Fruit fly (Drosophila melanogaster) whole organism, pupa: ENCODE measurements around the gene Jasper.

ENCODE experiments used
- CG10348 ChIP-seq: fragments of 200-800 bp; sonication (Bioruptor generic); IDR thresholded peaks from 2 replicates; pipeline ENCODE4 v1.3.6; 2022; ENCODE audit warnings: missing biosample characterization, missing genetic modification characterization
- CG12605 ChIP-seq: fragments of 200-800 bp; sonication (Bioruptor generic); IDR thresholded peaks from 2 replicates; pipeline ENCODE4 v1.3.6; 2022; ENCODE audit warnings: missing biosample characterization, missing genetic modification characterization
- CG13204 ChIP-seq: fragments of 200-800 bp; sonication (Bioruptor generic); optimal IDR thresholded peaks from 2 replicates; lab custom pipeline; 2018; ENCODE audit warnings: missing biosample characterization, mild to moderate bottlenecking, missing genetic modification characterization, moderate library complexity
- CG14655 ChIP-seq: fragments of 200-800 bp; sonication (Bioruptor generic); optimal IDR thresholded peaks from 3 replicates; lab custom pipeline; 2017; ENCODE audit warnings: mild to moderate bottlenecking, missing biosample characterization, missing genetic modification reagents, missing genetic modification characterization
- CG15710 ChIP-seq: fragments of 200-800 bp; sonication (Bioruptor generic); optimal IDR thresholded peaks from 2 replicates; lab custom pipeline; 2018; ENCODE audit warnings: missing biosample characterization, mild to moderate bottlenecking, missing genetic modification characterization, moderate library complexity
- CG17806 ChIP-seq: fragments of 200-800 bp; sonication (Bioruptor generic); optimal IDR thresholded peaks from 2 replicates; lab custom pipeline; 2018; ENCODE audit warnings: missing biosample characterization, mild to moderate bottlenecking, missing genetic modification characterization, moderate library complexity
- CG32121 ChIP-seq: fragments of 200-800 bp; sonication (Bioruptor generic); IDR thresholded peaks from 2 replicates; pipeline ENCODE4 v1.3.6; 2022; ENCODE audit warnings: missing biosample characterization, missing genetic modification characterization
- CG34367 ChIP-seq: fragments of 200-800 bp; sonication (Bioruptor generic); optimal IDR thresholded peaks from 2 replicates; lab custom pipeline; 2018; ENCODE audit warnings: missing biosample characterization, mild to moderate bottlenecking, missing genetic modification characterization
- CG4496 ChIP-seq: fragments of 200-800 bp; sonication (Bioruptor generic); IDR thresholded peaks from 3 replicates; pipeline ENCODE4 v1.3.6; 2022; ENCODE audit warnings: missing biosample characterization, missing genetic modification characterization
- CG8159 ChIP-seq: fragments of 200-800 bp; sonication (Bioruptor generic); optimal IDR thresholded peaks from 3 replicates; lab custom pipeline; 2018; ENCODE audit warnings: missing biosample characterization, mild to moderate bottlenecking, missing genetic modification characterization, moderate library complexity
- CG8301 ChIP-seq: fragments of 200-800 bp; sonication (Bioruptor generic); optimal IDR thresholded peaks from 2 replicates; lab custom pipeline; 2018; ENCODE audit warnings: missing biosample characterization, mild to moderate bottlenecking, missing genetic modification characterization
- CG9948 ChIP-seq: fragments of 200-800 bp; sonication (Bioruptor generic); optimal IDR thresholded peaks from 2 replicates; lab custom pipeline; 2018; ENCODE audit warnings: missing biosample characterization, mild to moderate bottlenecking, missing genetic modification characterization, moderate library complexity
- D1 ChIP-seq: fragments of 200-800 bp; sonication (Bioruptor generic); optimal IDR thresholded peaks from 2 replicates; lab custom pipeline; 2018; ENCODE audit warnings: missing biosample characterization, mild to moderate bottlenecking, missing genetic modification characterization, moderate library complexity
- EcR ChIP-seq: fragments of 200-800 bp; sonication (Bioruptor generic); optimal IDR thresholded peaks from 3 replicates; lab custom pipeline; 2019; ENCODE audit warnings: missing biosample characterization, missing genetic modification characterization, mild to moderate bottlenecking, moderate library complexity, missing genetic modification reagents
- Ets98B ChIP-seq: fragments of 200-800 bp; sonication (Bioruptor generic); IDR thresholded peaks from 2 replicates; pipeline ENCODE4 v1.3.6; 2022; ENCODE audit warnings: missing biosample characterization, missing genetic modification characterization
- Pif1A ChIP-seq: fragments of 200-800 bp; sonication (Bioruptor generic); optimal IDR thresholded peaks from 3 replicates; lab custom pipeline; 2016; ENCODE audit warnings: missing biosample characterization, missing genetic modification characterization
- Pif1B ChIP-seq: fragments of 200-800 bp; sonication (Bioruptor generic); optimal IDR thresholded peaks from 3 replicates; lab custom pipeline; 2016; ENCODE audit warnings: missing biosample characterization, missing genetic modification characterization
- Snoo ChIP-seq: fragments of 200-800 bp; sonication (Bioruptor generic); optimal IDR thresholded peaks from 3 replicates; lab custom pipeline; 2017; ENCODE audit warnings: missing biosample characterization, mild to moderate bottlenecking, missing genetic modification characterization, inconsistent platforms
- fd96Ca ChIP-seq: fragments of 200-800 bp; sonication (Bioruptor generic); IDR thresholded peaks from 3 replicates; pipeline ENCODE4 v1.3.6; 2022; ENCODE audit warnings: missing biosample characterization, missing genetic modification characterization
- gl ChIP-seq: fragments of 200-800 bp; sonication (Bioruptor generic); optimal IDR thresholded peaks from 2 replicates; lab custom pipeline; 2018; ENCODE audit warnings: missing biosample characterization, mild to moderate bottlenecking, missing genetic modification characterization
- rn ChIP-seq: fragments of 200-800 bp; sonication (Bioruptor generic); IDR thresholded peaks from 2 replicates; pipeline ENCODE4 v1.3.6; 2022; ENCODE audit warnings: missing biosample characterization, missing genetic modification characterization

Gene Jasper

DNA sequence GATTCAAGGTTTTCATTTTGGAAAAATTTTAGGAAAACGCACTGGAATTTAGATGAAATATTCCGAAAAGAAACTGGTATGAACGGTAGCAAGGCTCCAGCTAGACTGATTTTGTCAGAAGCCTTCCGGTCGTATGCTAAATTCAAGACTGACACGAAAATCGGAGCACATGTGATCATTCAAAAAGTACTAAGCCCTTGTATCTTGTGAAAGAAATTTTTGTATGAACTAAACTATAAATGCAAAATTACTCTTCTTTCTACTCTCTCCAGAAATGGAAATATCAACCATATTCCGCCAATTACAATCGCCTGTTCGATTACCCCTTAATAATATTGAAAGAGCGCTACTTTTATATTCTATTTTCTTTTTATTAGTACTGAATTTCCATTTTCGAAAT lies 14.7 kb upstream of the Jasper start, which contains the start of gene ocn:
Gene ocn, minus strand, starts transcription at position 101 of the 400 bp plus-strand sequence.
- TF ChIP-seq CG14655 (GFP tag; lab: Kevin White, UChicago), result no peak
- no peak for TF ChIP-seq CG15710 (tag; lab: Kevin White, UChicago)
- no peak for TF ChIP-seq CG13204 (GFP tag; lab: Kevin White, UChicago)
- TF ChIP-seq CG17806 (tag; lab: Kevin White, UChicago), result no peak

DNA sequence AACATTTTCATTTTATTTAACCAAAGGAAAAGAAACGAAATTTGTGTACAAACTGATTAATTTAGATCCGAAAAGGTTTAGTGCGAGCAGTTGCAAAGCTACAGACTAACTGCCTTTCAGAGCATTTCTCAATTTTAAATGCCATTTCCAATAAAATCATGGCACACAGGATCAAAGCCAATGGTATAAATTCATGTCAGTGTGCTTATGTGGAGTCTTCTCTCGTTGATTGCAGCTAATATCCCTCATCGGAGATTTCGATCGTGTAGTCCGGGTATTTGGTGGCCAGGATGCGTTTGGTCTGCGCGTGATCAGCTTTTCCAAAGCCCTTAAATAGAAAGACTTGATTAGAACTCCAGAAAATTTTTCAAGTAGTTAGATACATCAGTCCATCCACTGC lies 13.7 kb upstream of the Jasper start, which contains the start of gene janB:
Gene janB, minus strand, starts transcription at position 101 of the 400 bp plus-strand sequence.
- TF ChIP-seq gl (tag; lab: Kevin White, UChicago), result no peak

DNA sequence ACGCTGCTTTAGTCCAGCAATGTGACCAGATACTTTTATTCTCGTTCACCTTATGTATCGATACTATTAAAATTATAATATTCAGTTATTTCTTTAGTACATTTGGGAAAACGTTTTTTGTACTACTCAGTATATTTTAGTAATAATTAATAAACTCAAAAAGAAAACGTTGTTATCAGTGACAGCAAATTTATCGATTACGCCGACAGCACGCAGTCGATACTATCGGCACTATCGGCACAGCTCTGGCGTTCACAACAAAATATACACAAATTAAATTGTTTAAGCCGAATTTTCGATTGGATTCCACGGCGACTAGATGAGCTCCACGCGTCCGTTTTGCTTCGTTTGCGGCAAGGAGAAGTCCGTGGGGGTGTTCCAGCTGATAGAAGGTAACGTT lies 12.8 kb upstream of the Jasper start, which contains the start of the genes janA, Sry-alpha and Sry-beta:
Gene janA, minus strand, starts transcription at position 40 of the 400 bp plus-strand sequence.
Gene Sry-alpha, plus strand, starts transcription at position 226 of the 400 bp plus-strand sequence.
Gene Sry-beta, plus strand, starts transcription at position 226 of the 400 bp plus-strand sequence.
- TF ChIP-seq CG15710 (tag; lab: Kevin White, UChicago) (peak; percentile 2), CG32121 (GFP tag; lab: Robert Waterston, UW) (no peak), Snoo (tag; lab: Kevin White, UChicago) (no peak)

DNA sequence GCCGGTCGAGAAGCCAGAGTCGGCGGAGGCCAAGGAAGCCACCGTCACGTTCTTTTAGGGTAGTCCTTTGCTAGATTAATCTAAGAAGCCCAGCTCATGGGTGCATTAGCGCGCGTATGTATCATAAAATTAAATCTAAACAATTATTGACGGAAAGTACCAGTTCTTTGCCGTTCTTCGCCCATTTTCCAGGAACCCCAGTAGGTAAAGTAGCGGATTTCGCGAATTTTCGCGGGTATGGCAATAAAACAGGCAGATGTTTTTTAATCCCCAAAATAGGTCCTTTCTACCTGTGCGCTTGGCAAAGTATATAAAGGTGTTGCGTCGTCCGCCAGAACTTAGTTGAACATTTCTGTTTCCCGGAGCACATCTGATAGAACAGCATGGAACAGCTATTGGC lies 11.4 kb upstream of the Jasper start:
- TF ChIP-seq CG13204 (GFP tag; lab: Kevin White, UChicago), result no peak
- no peak for TF ChIP-seq CG32121 (GFP tag; lab: Robert Waterston, UW)
- no peak for TF ChIP-seq CG34367 (tag; lab: Kevin White, UChicago)
- no peak for TF ChIP-seq CG14655 (GFP tag; lab: Kevin White, UChicago)
- no peak for TF ChIP-seq fd96Ca (GFP tag; lab: Robert Waterston, UW)
- no peak for TF ChIP-seq CG17806 (tag; lab: Kevin White, UChicago)
- no peak for TF ChIP-seq CG8159 (tag; lab: Kevin White, UChicago)
- TF ChIP-seq D1 (tag; lab: Kevin White, UChicago), result no peak
- no peak for TF ChIP-seq rn (GFP tag; lab: Robert Waterston, UW)
- no peak for TF ChIP-seq CG9948 (tag; lab: Kevin White, UChicago)
- TF ChIP-seq Ets98B (GFP tag; lab: Robert Waterston, UW), result no peak
- no peak for TF ChIP-seq Snoo (tag; lab: Kevin White, UChicago)
- TF ChIP-seq CG15710 (tag; lab: Kevin White, UChicago), result no peak
- no peak for TF ChIP-seq CG8301 (tag; lab: Kevin White, UChicago)
- TF ChIP-seq CG4496 (GFP tag; lab: Robert Waterston, UW), result no peak

DNA sequence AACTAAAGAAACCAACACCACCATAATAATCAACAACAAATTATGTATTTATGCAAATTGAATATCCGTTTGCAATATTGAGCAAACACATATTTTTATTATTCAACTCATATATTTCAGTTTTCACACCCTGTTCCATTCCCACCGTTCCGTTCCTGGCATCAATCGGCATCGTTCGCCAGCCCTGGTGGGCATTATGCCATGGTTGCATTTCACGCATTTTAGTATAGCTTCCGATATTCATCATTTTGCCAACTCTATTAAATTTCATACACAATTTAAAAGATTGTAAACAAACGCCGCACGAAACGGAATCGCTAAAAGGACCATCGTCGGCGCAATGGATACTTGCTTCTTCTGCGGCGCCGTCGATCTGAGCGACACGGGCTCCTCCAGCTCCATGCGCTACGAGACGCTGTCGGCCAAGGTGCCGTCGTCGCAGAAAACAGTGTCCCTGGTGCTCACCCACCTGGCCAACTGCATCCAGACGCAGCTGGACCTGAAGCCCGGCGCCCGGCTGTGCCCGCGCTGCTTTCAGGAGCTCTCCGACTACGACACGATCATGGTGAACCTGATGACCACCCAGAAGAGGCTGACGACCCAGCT lies 9.1 kb upstream of the Jasper start, which contains the start of gene Sry-delta:
Gene Sry-delta, plus strand, starts transcription at position 203 of the 606 bp plus-strand sequence.
- TF ChIP-seq Snoo (tag; lab: Kevin White, UChicago) (peak; percentile 65), CG4496 (GFP tag; lab: Robert Waterston, UW) (peak; percentile 43; the same call in 2 of the 3 replicates), CG17806 (tag; lab: Kevin White, UChicago) (peak; percentile 23), CG34367 (tag; lab: Kevin White, UChicago) (no peak), fd96Ca (GFP tag; lab: Robert Waterston, UW) (peak; percentile 70; the same call in 2 of the 3 replicates), CG14655 (GFP tag; lab: Kevin White, UChicago) (no peak), CG8159 (tag; lab: Kevin White, UChicago) (no peak), Ets98B (GFP tag; lab: Robert Waterston, UW) (peak; percentile 75), Pif1A (GFP tag; lab: Kevin White, UChicago) (no peak), rn (GFP tag; lab: Robert Waterston, UW) (peak; percentile 42; the same call in 1 of the 2 replicates), CG15710 (tag; lab: Kevin White, UChicago) (peak; percentile 48), CG10348 (no peak), EcR (GFP tag; lab: Kevin White, UChicago) (no peak), CG13204 (GFP tag; lab: Kevin White, UChicago) (no peak)
- TF ChIP-seq, all 21 proteins: peak for 7

DNA sequence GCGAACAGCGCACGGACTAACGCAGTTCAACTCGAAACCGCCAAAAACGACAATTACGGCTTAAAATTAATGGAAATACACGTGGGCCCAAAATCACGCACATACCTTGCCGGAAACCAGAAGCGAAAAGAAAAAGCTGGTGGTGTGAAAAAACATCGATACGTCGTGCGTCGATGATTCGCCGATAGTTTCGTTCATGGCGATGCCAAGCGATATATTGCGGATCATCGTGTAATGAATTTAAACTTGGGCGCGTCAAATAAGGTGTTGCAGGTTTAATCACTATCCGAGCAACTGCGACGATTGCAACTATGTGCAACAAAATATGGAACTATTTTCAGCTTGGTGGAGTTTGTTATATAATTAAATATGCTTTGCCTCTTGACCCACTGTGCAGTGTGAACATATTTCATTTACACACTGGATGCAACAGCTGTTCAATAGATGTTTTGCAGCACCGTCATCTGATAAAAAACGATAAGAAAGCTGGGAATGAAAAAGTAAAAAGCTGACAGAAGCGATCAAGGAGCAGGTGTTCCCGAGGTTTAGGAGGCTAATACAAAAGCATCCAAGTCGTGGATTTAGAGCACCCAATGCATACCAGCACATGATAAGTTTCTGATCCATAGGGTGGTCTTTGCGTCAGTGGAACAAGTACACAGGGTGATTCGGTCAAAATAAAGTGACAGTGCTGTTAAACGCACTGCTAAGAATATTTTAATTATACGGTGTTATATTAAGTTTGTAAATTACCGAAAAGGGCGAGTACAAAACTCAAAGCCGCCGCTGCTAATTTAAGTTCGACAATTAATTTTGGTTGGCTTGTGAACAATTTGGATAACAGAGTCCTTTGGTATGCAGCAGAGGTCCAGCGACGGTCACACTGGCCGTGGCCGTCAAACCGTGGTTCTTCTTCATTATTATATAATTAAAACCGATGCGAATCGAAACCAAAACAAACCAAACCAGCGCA lies 6.0 kb upstream of the Jasper start, which contains the start of the genes RpL32 and CG7943:
Gene RpL32, minus strand, starts transcription at position 133 of the 973 bp plus-strand sequence.
Gene CG7943, plus strand, starts transcription at position 442 of the 973 bp plus-strand sequence.
- peak; percentile 83 for TF ChIP-seq CG17806 (tag; lab: Kevin White, UChicago)
- TF ChIP-seq CG10348, result peak; percentile 84
- no peak for TF ChIP-seq D1 (tag; lab: Kevin White, UChicago)
- no peak for TF ChIP-seq EcR (GFP tag; lab: Kevin White, UChicago)
- TF ChIP-seq CG34367 (tag; lab: Kevin White, UChicago), result peak; percentile 77
- peak; percentile 78 for TF ChIP-seq gl (tag; lab: Kevin White, UChicago)
- TF ChIP-seq Pif1B (GFP tag; lab: Kevin White, UChicago), result peak; percentile 94
- peak; percentile 89 for TF ChIP-seq CG32121 (GFP tag; lab: Robert Waterston, UW)
- peak; percentile 73 for TF ChIP-seq rn (GFP tag; lab: Robert Waterston, UW)
- TF ChIP-seq CG9948 (tag; lab: Kevin White, UChicago), result peak; percentile 76
- peak; percentile 92 for TF ChIP-seq Ets98B (GFP tag; lab: Robert Waterston, UW)
- TF ChIP-seq fd96Ca (GFP tag; lab: Robert Waterston, UW), result peak; percentile 95
- peak; percentile 84 for TF ChIP-seq CG8159 (tag; lab: Kevin White, UChicago)
- TF ChIP-seq CG8301 (tag; lab: Kevin White, UChicago), result peak; percentile 81
- TF ChIP-seq CG14655 (GFP tag; lab: Kevin White, UChicago), result no peak
- peak; percentile 94 for TF ChIP-seq CG4496 (GFP tag; lab: Robert Waterston, UW)
- TF ChIP-seq CG15710 (tag; lab: Kevin White, UChicago), result peak; percentile 83
- peak; percentile 78 for TF ChIP-seq CG12605 (GFP tag; lab: Robert Waterston, UW)
- no peak for TF ChIP-seq CG13204 (GFP tag; lab: Kevin White, UChicago)
- TF ChIP-seq Snoo (tag; lab: Kevin White, UChicago), result peak; percentile 94
- peak; percentile 88 for TF ChIP-seq Pif1A (GFP tag; lab: Kevin White, UChicago)
